Worm (Caenorhabditis elegans) whole organism, late embryonic: ENCODE data around the gene Y6E2A.10.

Experiments
- C38D4.7 ChIP-seq: fragments of 200-800 bp; sonication (Bioruptor generic); optimal IDR thresholded peaks from 2 replicates; lab custom pipeline; 2018; ENCODE audit warnings: mild to moderate bottlenecking, missing genetic modification characterization, moderate library complexity, missing compliant biosample characterization
- ahr-1 ChIP-seq: sonication (generic microtip); optimal IDR thresholded peaks from 2 replicates; lab custom pipeline; 2016; ENCODE audit warnings: missing genetic modification characterization, missing compliant biosample characterization
- ceh-2 ChIP-seq: sonication (generic microtip); optimal IDR thresholded peaks from 2 replicates; lab custom pipeline; 2016; ENCODE audit warnings: missing genotype, missing genetic modification characterization, missing compliant biosample characterization
- ceh-48 ChIP-seq: sonication (generic microtip); optimal IDR thresholded peaks from 2 replicates; lab custom pipeline; 2016; ENCODE audit warnings: missing genetic modification characterization, inconsistent platforms, missing compliant biosample characterization
- ceh-9 ChIP-seq: sonication (generic microtip); optimal IDR thresholded peaks from 2 replicates; lab custom pipeline; 2016; ENCODE audit warnings: mild to moderate bottlenecking, missing genetic modification characterization, inconsistent platforms, missing compliant biosample characterization
- dve-1 ChIP-seq: sonication (generic microtip); optimal IDR thresholded peaks from 2 replicates; lab custom pipeline; 2017; ENCODE audit warnings: antibody characterized with exemption, mild to moderate bottlenecking, missing genetic modification characterization, missing compliant biosample characterization
- eyg-1 ChIP-seq: sonication (generic microtip); optimal IDR thresholded peaks from 2 replicates; lab custom pipeline; 2016; ENCODE audit warnings: missing genotype, missing genetic modification characterization, missing compliant biosample characterization
- fkh-10 ChIP-seq: fragments of 150-350 bp; optimal IDR thresholded peaks from 2 replicates; lab custom pipeline; 2014; ENCODE audit warnings: missing biosample characterization, missing genetic modification reagents, missing genetic modification characterization
- hlh-13 ChIP-seq: fragments of 200-800 bp; sonication (Bioruptor generic); optimal IDR thresholded peaks from 2 replicates; lab custom pipeline; 2018; ENCODE audit warnings: mild to moderate bottlenecking, missing genetic modification characterization, missing compliant biosample characterization
- mec-3 ChIP-seq: sonication (generic microtip); optimal IDR thresholded peaks from 2 replicates; lab custom pipeline; 2016; ENCODE audit warnings: borderline replicate concordance, missing genetic modification characterization, missing compliant biosample characterization
- nhr-11 ChIP-seq: fragments of 150-350 bp; optimal IDR thresholded peaks from 2 replicates; lab custom pipeline; 2014; ENCODE audit warnings: missing biosample characterization, missing genetic modification characterization
- pha-4 ChIP-seq: fragments of 150-350 bp; optimal IDR thresholded peaks from 2 replicates; lab custom pipeline; 2018; ENCODE audit warnings: missing biosample characterization, missing genetic modification reagents, missing genetic modification characterization
- pqm-1 ChIP-seq: sonication (generic microtip); optimal IDR thresholded peaks from 2 replicates; lab custom pipeline; 2016; ENCODE audit warnings: missing genetic modification characterization, missing compliant biosample characterization
- sox-4 ChIP-seq: sonication (generic microtip); optimal IDR thresholded peaks from 2 replicates; lab custom pipeline; 2017; ENCODE audit warnings: mild to moderate bottlenecking, missing genetic modification characterization, inconsistent platforms, missing compliant biosample characterization

ce11 chrV:15733020-15733419 lies 2.7 kb upstream of the Y6E2A.10 start:
- no peak for TF ChIP-seq mec-3
- TF ChIP-seq C38D4.7 (GFP tag; lab: Kevin White, UChicago), result no peak
- no peak for TF ChIP-seq ceh-2 (tag; lab: Kevin White, UChicago)
- TF ChIP-seq ahr-1, result no peak
- TF ChIP-seq eyg-1, result no peak
- TF ChIP-seq fkh-10, result no peak
- no peak for TF ChIP-seq ceh-9
- TF ChIP-seq dve-1 (tag; lab: Kevin White, UChicago), result no peak
- TF ChIP-seq pqm-1, result no peak
- no peak for TF ChIP-seq sox-4 (tag; lab: Kevin White, UChicago)
- TF ChIP-seq ceh-48, result no peak
- no peak for TF ChIP-seq pha-4
- TF ChIP-seq hlh-13, result no peak
- no peak for TF ChIP-seq nhr-11 (tag; lab: Kevin White, UChicago)
